Worm (Caenorhabditis elegans) whole organism, L1 larva: ENCODE data around the gene mrpl-28.

ENCODE experiments used
- C04F5.9 ChIP-seq: sonication (generic microtip); optimal IDR thresholded peaks from 2 replicates; lab custom pipeline; 2016; ENCODE audit warnings: missing genetic modification characterization, missing compliant biosample characterization
- C34B4.2 ChIP-seq: sonication (generic microtip); optimal IDR thresholded peaks from 2 replicates; lab custom pipeline; 2017; ENCODE audit warnings: mild to moderate bottlenecking, missing genetic modification characterization, missing compliant biosample characterization
- F16B12.6 ChIP-seq: fragments of 150-350 bp; optimal IDR thresholded peaks from 2 replicates; lab custom pipeline; 2014; ENCODE audit warnings: missing biosample characterization, missing genetic modification characterization
- aha-1 ChIP-seq: fragments of 150-350 bp; optimal IDR thresholded peaks from 2 replicates; lab custom pipeline; 2014; ENCODE audit warnings: missing biosample characterization, missing genetic modification characterization
- ama-1 ChIP-seq: fragments of 150-350 bp; optimal IDR thresholded peaks from 2 replicates; lab custom pipeline; 2014
- blmp-1 ChIP-seq: fragments of 150-350 bp; optimal IDR thresholded peaks from 2 replicates; lab custom pipeline; 2014; ENCODE audit warnings: missing biosample characterization, missing genetic modification characterization
- ceh-8 ChIP-seq: fragments of 200-800 bp; sonication (Bioruptor generic); optimal IDR thresholded peaks from 2 replicates; lab custom pipeline; 2018; ENCODE audit warnings: mild to moderate bottlenecking, missing genetic modification characterization, moderate library complexity, missing compliant biosample characterization
- ceh-82 ChIP-seq, 3 experiments: fragments of 150-350 bp in 1 of 3; sonication (generic microtip) in 2 of 3; optimal IDR thresholded peaks; 2 replicates each; lab custom pipeline; 2014 to 2017; ENCODE audit warnings: missing biosample characterization in 3 of 3, missing genetic modification characterization in 3 of 3
- ces-1 ChIP-seq: fragments of 150-350 bp; optimal IDR thresholded peaks from 2 replicates; lab custom pipeline; 2014; ENCODE audit warnings: missing biosample characterization, missing genetic modification reagents, missing genetic modification characterization
- dpl-1 ChIP-seq, 3 experiments: fragments of 150-350 bp in 2 of 3; sonication (generic microtip) in 1 of 3; optimal IDR thresholded peaks; 2 replicates each; lab custom pipeline; 2014 to 2017; ENCODE audit warnings: missing biosample characterization in 3 of 3, missing genetic modification characterization in 3 of 3, missing genetic modification reagents in 3 of 3
- dsc-1 ChIP-seq: sonication (generic microtip); optimal IDR thresholded peaks from 2 replicates; lab custom pipeline; 2016; ENCODE audit warnings: mild to moderate bottlenecking, missing genetic modification characterization, missing compliant biosample characterization
- efl-3 ChIP-seq: fragments of 200-800 bp; sonication (Bioruptor generic); optimal IDR thresholded peaks from 2 replicates; lab custom pipeline; 2018; ENCODE audit warnings: mild to moderate bottlenecking, missing genetic modification characterization, missing compliant biosample characterization
- egl-13 ChIP-seq: sonication (generic microtip); optimal IDR thresholded peaks from 2 replicates; lab custom pipeline; 2016; ENCODE audit warnings: missing genotype, missing genetic modification reagents, missing genetic modification characterization, missing compliant biosample characterization
- fkh-10 ChIP-seq: sonication (generic microtip); optimal IDR thresholded peaks from 2 replicates; lab custom pipeline; 2017; ENCODE audit warnings: missing biosample characterization, missing genetic modification reagents, missing genetic modification characterization
- fkh-8 ChIP-seq: sonication (generic microtip); optimal IDR thresholded peaks from 2 replicates; lab custom pipeline; 2016; ENCODE audit warnings: mild to moderate bottlenecking, missing genetic modification characterization, missing compliant biosample characterization
- grh-1 ChIP-seq: fragments of 200-800 bp; sonication (Bioruptor generic); IDR thresholded peaks from 2 replicates; pipeline ENCODE4 v1.3.6; 2022; ENCODE audit warnings: missing genetic modification reagents, missing genetic modification characterization, missing compliant biosample characterization
- irx-1 ChIP-seq: sonication (generic microtip); optimal IDR thresholded peaks from 2 replicates; lab custom pipeline; 2016; ENCODE audit warnings: missing genetic modification characterization, missing compliant biosample characterization
- lin-13 ChIP-seq: fragments of 150-350 bp; optimal IDR thresholded peaks from 2 replicates; lab custom pipeline; 2014; ENCODE audit warnings: missing biosample characterization, missing genetic modification reagents, missing genetic modification characterization
- lin-15B ChIP-seq: fragments of 150-350 bp; sonication (generic microtip); optimal IDR thresholded peaks from 3 replicates; lab custom pipeline; 2014; ENCODE audit warnings: missing biosample characterization, missing genetic modification characterization
- lin-39 ChIP-seq: fragments of 150-350 bp; optimal IDR thresholded peaks from 2 replicates; lab custom pipeline; 2014; ENCODE audit warnings: missing biosample characterization, missing genetic modification reagents, missing genetic modification characterization
- lsy-2 ChIP-seq, 2 experiments: fragments of 150-350 bp; optimal IDR thresholded peaks; 2 replicates each; lab custom pipeline; 2014; ENCODE audit warnings: missing biosample characterization in 2 of 2, missing genetic modification characterization in 2 of 2
- mdl-1 ChIP-seq, 2 experiments: fragments of 150-350 bp; optimal IDR thresholded peaks; 2 replicates each; lab custom pipeline; 2014 to 2017; ENCODE audit warnings: missing biosample characterization in 2 of 2, missing genetic modification characterization in 2 of 2, inconsistent platforms in 1 of 2
- nhr-11 ChIP-seq: fragments of 150-350 bp; optimal IDR thresholded peaks from 2 replicates; lab custom pipeline; 2014; ENCODE audit warnings: missing biosample characterization, missing genetic modification characterization
- nhr-12 ChIP-seq: sonication (generic microtip); optimal IDR thresholded peaks from 2 replicates; lab custom pipeline; 2017; ENCODE audit warnings: missing biosample characterization, missing genetic modification characterization
- nhr-19 ChIP-seq: fragments of 200-800 bp; sonication (Bioruptor generic); conservative IDR thresholded peaks from 2 replicates; pipeline ENCODE4 v1.3.6; 2022; ENCODE audit warnings: missing genetic modification characterization, missing compliant biosample characterization
- nhr-20 ChIP-seq: sonication (generic microtip); optimal IDR thresholded peaks from 2 replicates; lab custom pipeline; 2016; ENCODE audit warnings: mild to moderate bottlenecking, missing genetic modification characterization, missing compliant biosample characterization
- nhr-237 ChIP-seq: fragments of 150-350 bp; optimal IDR thresholded peaks from 2 replicates; lab custom pipeline; 2014; ENCODE audit warnings: missing biosample characterization, missing genetic modification characterization
- nhr-28 ChIP-seq: fragments of 150-350 bp; optimal IDR thresholded peaks from 2 replicates; lab custom pipeline; 2014; ENCODE audit warnings: missing biosample characterization, missing genetic modification characterization
- nhr-47 ChIP-seq: sonication (generic microtip); optimal IDR thresholded peaks from 2 replicates; lab custom pipeline; 2016; ENCODE audit warnings: mild to moderate bottlenecking, missing genetic modification characterization, moderate library complexity, missing compliant biosample characterization
- nhr-76 ChIP-seq: sonication (generic microtip); optimal IDR thresholded peaks from 2 replicates; lab custom pipeline; 2017; ENCODE audit warnings: missing biosample characterization, missing genetic modification characterization
- nhr-85 ChIP-seq: sonication (generic microtip); peaks from one replicate; lab custom pipeline; 2016; ENCODE audit warnings: missing genetic modification characterization, inconsistent platforms, missing compliant biosample characterization
- pag-3 ChIP-seq: sonication (generic microtip); optimal IDR thresholded peaks from 2 replicates; lab custom pipeline; 2017; ENCODE audit warnings: missing genetic modification characterization, mild to moderate bottlenecking, missing compliant biosample characterization, antibody characterized with exemption, borderline replicate concordance; ENCODE audit not compliant: insufficient read depth
- pax-3 ChIP-seq: fragments of 200-800 bp; sonication (Bioruptor generic); optimal IDR thresholded peaks from 2 replicates; lab custom pipeline; 2018; ENCODE audit warnings: mild to moderate bottlenecking, missing genetic modification characterization, moderate library complexity, missing compliant biosample characterization
- pqm-1 ChIP-seq: sonication (generic microtip); optimal IDR thresholded peaks from 3 replicates; lab custom pipeline; 2017; ENCODE audit warnings: missing biosample characterization, missing genetic modification characterization
- rnt-1 ChIP-seq: sonication (generic microtip); optimal IDR thresholded peaks from 2 replicates; lab custom pipeline; 2016; ENCODE audit warnings: mild to moderate bottlenecking, missing genetic modification characterization, moderate library complexity, missing compliant biosample characterization
- sox-4 ChIP-seq: sonication (generic microtip); optimal IDR thresholded peaks from 2 replicates; lab custom pipeline; 2016; ENCODE audit warnings: missing genetic modification characterization, missing compliant biosample characterization
- sptf-1 ChIP-seq: fragments of 150-350 bp; optimal IDR thresholded peaks from 2 replicates; lab custom pipeline; 2014; ENCODE audit warnings: missing biosample characterization, missing genetic modification characterization
- tbx-2 ChIP-seq: sonication (generic microtip); optimal IDR thresholded peaks from 2 replicates; lab custom pipeline; 2016; ENCODE audit warnings: missing genetic modification characterization, missing compliant biosample characterization
- unc-30 ChIP-seq: sonication (generic microtip); optimal IDR thresholded peaks from 2 replicates; lab custom pipeline; 2017; ENCODE audit warnings: missing biosample characterization, missing genetic modification characterization
- unc-86 ChIP-seq: sonication (generic microtip); optimal IDR thresholded peaks from 2 replicates; lab custom pipeline; 2016; ENCODE audit warnings: missing genetic modification characterization, missing compliant biosample characterization
- unc-98 ChIP-seq: fragments of 200-800 bp; sonication (Bioruptor generic); IDR thresholded peaks from 2 replicates; pipeline ENCODE4 v1.3.6; 2022; ENCODE audit warnings: missing genetic modification characterization, missing compliant biosample characterization
- vab-15 ChIP-seq: sonication (generic microtip); optimal IDR thresholded peaks from 2 replicates; lab custom pipeline; 2017; ENCODE audit warnings: missing genotype, mild to moderate bottlenecking, missing genetic modification characterization, missing compliant biosample characterization
- xbp-1 ChIP-seq: sonication (generic microtip); optimal IDR thresholded peaks from 2 replicates; lab custom pipeline; 2016; ENCODE audit warnings: missing genetic modification characterization, missing compliant biosample characterization
- zag-1 ChIP-seq: fragments of 150-350 bp; optimal IDR thresholded peaks from 2 replicates; lab custom pipeline; 2014; ENCODE audit warnings: missing biosample characterization, missing genetic modification characterization
- zip-4 ChIP-seq: fragments of 200-800 bp; sonication (Bioruptor generic); optimal IDR thresholded peaks from 2 replicates; lab custom pipeline; 2018; ENCODE audit warnings: mild to moderate bottlenecking, missing genetic modification characterization, moderate library complexity, missing compliant biosample characterization
- ztf-11 ChIP-seq, 2 experiments: sonication (generic microtip); optimal IDR thresholded peaks; 2 replicates each; lab custom pipeline; 2016 to 2017; ENCODE audit warnings: missing genetic modification characterization in 2 of 2, missing biosample characterization in 1 of 2, missing compliant biosample characterization in 1 of 2

mrpl-28 gene

ce11 chrII:121121-121520 lies 34.7 kb downstream of the mrpl-28 start, which contains the start of gene K10B4.3:
K10B4.3 (minus strand) TSS chrII:121221.
- TF ChIP-seq xbp-1 (tag; lab: Kevin White, UChicago) (no peak), lin-15B (no peak)
- TF ChIP-seq, all 84 proteins: peak for 0

- TF ChIP-seq irx-1 (tag; lab: Kevin White, UChicago) (no peak), unc-30 (tag; lab: Kevin White, UChicago) (no peak), nhr-19 (GFP tag; lab: Robert Waterston, UW) (no peak), nhr-20 (tag; lab: Kevin White, UChicago) (no peak), ces-1 (no peak), lsy-2 (tag; optimal IDR thresholded peaks at IDR 0.05; lab: Kevin White, UChicago) (no peak), nhr-12 (tag; lab: Kevin White, UChicago) (no peak), fkh-8 (tag; lab: Kevin White, UChicago) (no peak), pax-3 (tag; lab: Kevin White, UChicago) (no peak), lin-15B (no peak)
- TF ChIP-seq, all 84 proteins: peak for 0
Measured at ce11 chrII:116916-117315, 38.9 kb downstream of the mrpl-28 start, which contains the start of gene srt-54. srt-54 (plus strand) TSS chrII:117216.

ce11 chrII:112231-112630 lies 43.6 kb downstream of the mrpl-28 start:
- TF ChIP-seq mdl-1 (tag; optimal IDR thresholded peaks at IDR 0.05; lab: Kevin White, UChicago) (peak in 1 of 2 experiments; percentile 31), efl-3 (no peak), zag-1 (no peak), nhr-28 (tag; lab: Kevin White, UChicago) (no peak), C04F5.9 (tag; lab: Kevin White, UChicago) (no peak), F16B12.6 (tag; lab: Kevin White, UChicago) (no peak), ceh-8 (GFP tag; lab: Kevin White, UChicago) (no peak), ceh-82 (tag; optimal IDR thresholded peaks at IDR 0.05; lab: Kevin White, UChicago) (no peak), dsc-1 (tag; lab: Kevin White, UChicago) (no peak), nhr-20 (tag; lab: Kevin White, UChicago) (peak; percentile 5), dpl-1 (GFP tag; optimal IDR thresholded peaks at IDR 0.05; lab: Kevin White, UChicago) (no peak), tbx-2 (tag; lab: Kevin White, UChicago) (no peak), grh-1 (GFP tag; lab: Robert Waterston, UW) (no peak), ama-1 (no peak), zip-4 (GFP tag; lab: Kevin White, UChicago) (no peak), C34B4.2 (no peak), pag-3 (tag; lab: Kevin White, UChicago) (no peak), lin-39 (no peak), egl-13 (tag; lab: Kevin White, UChicago) (no peak), aha-1 (tag; lab: Kevin White, UChicago) (no peak), irx-1 (tag; lab: Kevin White, UChicago) (no peak), nhr-47 (tag; lab: Kevin White, UChicago) (no peak), blmp-1 (tag; lab: Kevin White, UChicago) (peak; percentile 37), nhr-12 (tag; lab: Kevin White, UChicago) (no peak), fkh-10 (no peak), ztf-11 (tag; optimal IDR thresholded peaks at IDR 0.05; lab: Kevin White, UChicago) (no peak), unc-86 (tag; lab: Kevin White, UChicago) (no peak), lin-15B (no peak), sox-4 (tag; lab: Kevin White, UChicago) (no peak), sptf-1 (no peak), pqm-1 (peak; percentile 21), vab-15 (tag; lab: Kevin White, UChicago) (no peak), nhr-11 (tag; lab: Kevin White, UChicago) (no peak), nhr-237 (tag; lab: Kevin White, UChicago) (no peak), lin-13 (no peak), rnt-1 (tag; lab: Kevin White, UChicago) (no peak), unc-98 (no peak), nhr-85 (tag; lab: Kevin White, UChicago) (peak; percentile 70), pax-3 (tag; lab: Kevin White, UChicago) (no peak), nhr-76 (tag; lab: Kevin White, UChicago) (no peak)
